Fruit fly (Drosophila melanogaster): ENCODE measurements around the gene ICA69.

Gene ICA69

dm6 chr3L:21172527-21173253 lies 41.4 kb downstream of the ICA69 start, which contains the start of the genes chb and AsnS (continued):
- no peak for TF ChIP-seq cad (GFP tag; optimal IDR thresholded peaks at IDR 0.05)
- peak; percentile 68 for TF ChIP-seq CG12942 (GFP tag; optimal IDR thresholded peaks at IDR 0.05)
- no peak for TF ChIP-seq Opbp (GFP tag; IDR thresholded peaks at IDR 0.05; ENCODE audit: partially characterized antibody)
- TF ChIP-seq Nf-YA (GFP tag; IDR thresholded peaks at IDR 0.05): peak; percentile 90
- peak; percentile 53 for TF ChIP-seq Doc2 (GFP tag; IDR thresholded peaks at IDR 0.05)
- TF ChIP-seq Med (GFP tag): peak; percentile 95
- no peak for TF ChIP-seq CG8478 (optimal IDR thresholded peaks at IDR 0.05)
- peak; percentile 96 for TF ChIP-seq E2f1 (GFP tag; IDR thresholded peaks at IDR 0.05)
- peak; percentile 68 for TF ChIP-seq D19B (GFP tag; optimal IDR thresholded peaks at IDR 0.05)
- peak; percentile 87; the same call in 2 of the 3 replicates for TF ChIP-seq Mrtf (GFP tag; IDR thresholded peaks at IDR 0.05)
- no peak for TF ChIP-seq CG10565 (GFP tag; optimal IDR thresholded peaks at IDR 0.05)
- TF ChIP-seq dm (GFP tag; optimal IDR thresholded peaks at IDR 0.05): no peak
- no peak for TF ChIP-seq bigmax (GFP tag; optimal IDR thresholded peaks at IDR 0.05)
- TF ChIP-seq Antp (GFP tag; optimal IDR thresholded peaks at IDR 0.05): peak; percentile 55
- peak; percentile 75 for TF ChIP-seq Rx (GFP tag; IDR thresholded peaks at IDR 0.05)
- peak; percentile 72 for TF ChIP-seq E2f2 (GFP tag; IDR thresholded peaks at IDR 0.05)
- TF ChIP-seq aop (GFP tag; IDR thresholded peaks at IDR 0.05): peak; percentile 42; the same call in 1 of the 2 replicates
- TF ChIP-seq lbe (GFP tag; optimal IDR thresholded peaks at IDR 0.05): peak; percentile 72
- TF ChIP-seq CG14667 (GFP tag; IDR thresholded peaks at IDR 0.05): peak; percentile 82
- peak; percentile 88 for TF ChIP-seq CG11085 (GFP tag; IDR thresholded peaks at IDR 0.05)
- peak; percentile 87 for TF ChIP-seq otp (GFP tag; IDR thresholded peaks at IDR 0.05)
- TF ChIP-seq CG16815 (GFP tag; optimal IDR thresholded peaks at IDR 0.05): peak; percentile 75
- TF ChIP-seq Fer1 (GFP tag; optimal IDR thresholded peaks at IDR 0.05): peak; percentile 89
- TF ChIP-seq BtbVII (GFP tag; optimal IDR thresholded peaks at IDR 0.05): peak; percentile 80
- no peak for TF ChIP-seq Bgb (GFP tag; IDR thresholded peaks at IDR 0.05; ENCODE audit: partially characterized antibody)
- peak; percentile 95 for TF ChIP-seq sens (GFP tag)
- no peak for TF ChIP-seq CG4328 (GFP tag; optimal IDR thresholded peaks at IDR 0.05)
- no peak for TF ChIP-seq h (optimal IDR thresholded peaks at IDR 0.05)
- TF ChIP-seq CG7357 (GFP tag; IDR thresholded peaks at IDR 0.05): peak; percentile 76
- peak; percentile 91 for TF ChIP-seq C15 (GFP tag; IDR thresholded peaks at IDR 0.05)
- no peak for TF ChIP-seq CG42726 (GFP tag; IDR thresholded peaks at IDR 0.05; ENCODE audit: partially characterized antibody)
- peak in 1 of 2 experiments; percentile 85 for TF ChIP-seq Eip74EF (GFP tag; optimal IDR thresholded peaks at IDR 0.05)
- TF ChIP-seq trem (tag; optimal IDR thresholded peaks at IDR 0.05): peak; percentile 79
- peak; percentile 45 for TF ChIP-seq pb (GFP tag; optimal IDR thresholded peaks at IDR 0.05)
- peak; percentile 32 for TF ChIP-seq Mad (GFP tag; optimal IDR thresholded peaks at IDR 0.05)
- TF ChIP-seq da (GFP tag; optimal IDR thresholded peaks at IDR 0.05): no peak
- peak; percentile 39 for TF ChIP-seq vfl (GFP tag; optimal IDR thresholded peaks at IDR 0.05)
- peak; percentile 73 for TF ChIP-seq slp2 (GFP tag; optimal IDR thresholded peaks at IDR 0.05)
- peak; percentile 7 for TF ChIP-seq fd64A (GFP tag; optimal IDR thresholded peaks at IDR 0.05)
- TF ChIP-seq CG6254 (GFP tag; optimal IDR thresholded peaks at IDR 0.05): peak; percentile 12
- TF ChIP-seq CG3847 (GFP tag; IDR thresholded peaks at IDR 0.05): peak; percentile 90
- peak; percentile 96 for TF ChIP-seq PHDP (tag; optimal IDR thresholded peaks at IDR 0.05)
- TF ChIP-seq CG9727 (GFP tag; optimal IDR thresholded peaks at IDR 0.05): peak; percentile 79
- TF ChIP-seq psq (GFP tag; optimal IDR thresholded peaks at IDR 0.05): peak; percentile 56
- TF ChIP-seq CG14710 (tag; optimal IDR thresholded peaks at IDR 0.05): peak; percentile 70
- peak in 1 of 2 experiments; percentile 77 for TF ChIP-seq crp (GFP tag; optimal IDR thresholded peaks at IDR 0.05)
- TF ChIP-seq CG1233 (GFP tag; optimal IDR thresholded peaks at IDR 0.05): peak; percentile 87
- peak; percentile 78 for TF ChIP-seq fu2 (GFP tag; optimal IDR thresholded peaks at IDR 0.05)
- TF ChIP-seq Dad (GFP tag; optimal IDR thresholded peaks at IDR 0.05): peak; percentile 57
- peak; percentile 96 for TF ChIP-seq CG17359 (tag; optimal IDR thresholded peaks at IDR 0.05)
- peak; percentile 91 for TF ChIP-seq phol (tag; optimal IDR thresholded peaks at IDR 0.05)

Data from whole organism, embryonic.